Fruit fly (Drosophila melanogaster) S2 (cell line): ENCODE results near the gene Mst84Dd.

ENCODE experiments used
- CG8478 ChIP-seq: fragments of >200 bp; optimal IDR thresholded peaks from 2 replicates; lab custom pipeline; 2018
- CTCF ChIP-seq, 2 experiments: fragments of >200 bp; optimal IDR thresholded peaks; 2 replicates each; lab custom pipeline; 2018

The Mst84Dd gene

dm6 chr3R:7317107-7317506 is 46.5 kb downstream of the Mst84Dd start, which contains the start of gene CG10029:
TSS of gene CG10029 (minus strand) at chr3R:7317207.
- TF ChIP-seq CG8478 (lab: Kevin White, UChicago) = no peak
- no peak for TF ChIP-seq CTCF (optimal IDR thresholded peaks at IDR 0.05; lab: Kevin White, UChicago)
